Fruit fly (Drosophila melanogaster) whole organism: ENCODE data around the gene RpL13A.

Experiments used
- Dll ChIP-seq: fragments of >200 bp; optimal IDR thresholded peaks from 2 replicates; lab custom pipeline; 2017
- pan ChIP-seq: fragments of >200 bp; optimal IDR thresholded peaks from 2 replicates; lab custom pipeline; 2017
- usp ChIP-seq: fragments of >200 bp; optimal IDR thresholded peaks from 2 replicates; lab custom pipeline; 2017; ENCODE audit warnings: missing biosample characterization, missing genetic modification characterization, mixed read lengths

DNA sequence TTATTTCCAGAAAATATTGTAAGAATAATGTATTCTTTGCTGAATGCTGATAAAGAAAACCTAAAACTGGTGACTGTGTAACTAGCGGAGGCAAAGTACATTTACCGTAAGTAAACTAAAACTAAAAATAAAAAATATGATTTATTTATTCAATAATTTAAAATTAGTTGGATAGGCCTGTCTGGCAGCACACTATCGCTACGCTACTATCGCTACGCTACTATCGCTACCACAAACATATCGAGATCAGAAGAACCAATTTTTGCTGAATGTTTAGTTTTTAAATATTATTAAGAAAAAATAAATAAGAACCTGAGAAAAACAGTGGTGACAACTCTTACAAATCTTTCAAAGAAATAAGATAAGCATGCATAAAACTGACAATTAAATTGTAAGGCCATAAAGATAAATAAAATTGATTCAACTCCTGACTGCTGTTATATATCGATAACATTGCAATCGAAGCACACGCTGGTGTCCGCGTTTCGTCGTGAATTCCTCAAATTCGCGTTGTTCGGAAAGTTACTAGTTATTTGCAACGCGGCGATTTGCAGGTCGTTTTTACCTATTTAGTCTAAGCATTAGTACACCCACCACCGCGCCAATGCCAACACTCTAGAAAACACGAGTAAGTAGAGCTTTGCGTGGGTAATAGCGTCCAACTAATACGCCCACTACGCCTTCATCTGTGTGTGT is 36.1 kb downstream of the RpL13A start, which contains the start of gene Wdr33:
- TF ChIP-seq Dll (lab: Kevin White, UChicago) (no peak), pan (no peak), usp (GFP tag; lab: Kevin White, UChicago) (no peak)
